Worm (Caenorhabditis elegans): ENCODE results near the gene Y51H7C.10.
A peak's percentile ranks its signal among the peaks of the same experiment; 100 is the strongest.

- TF ChIP-seq Y105C5A.15 (GFP tag; IDR thresholded peaks at IDR 0.05) (no peak), lir-3 (tag; optimal IDR thresholded peaks at IDR 0.05) (no peak), mep-1 (tag; optimal IDR thresholded peaks at IDR 0.05) (no peak), aha-1 (tag) (peak; percentile 21), ces-1 (GFP tag; optimal IDR thresholded peaks at IDR 0.05) (no peak), nhr-237 (tag; optimal IDR thresholded peaks at IDR 0.05) (no peak), ama-1 (optimal IDR thresholded peaks at IDR 0.05) (no peak), T26A8.4 (GFP tag; IDR thresholded peaks at IDR 0.05) (no peak)
Observed at ce11 chrII:1411372-1411771, 12.2 kb downstream of the Y51H7C.10 start, which contains the start of gene Y51H7C.9.

Measured in whole organism, L4 larva.